Fruit fly (Drosophila melanogaster): ENCODE measurements around the gene Ptip.

Gene Ptip

DNA sequence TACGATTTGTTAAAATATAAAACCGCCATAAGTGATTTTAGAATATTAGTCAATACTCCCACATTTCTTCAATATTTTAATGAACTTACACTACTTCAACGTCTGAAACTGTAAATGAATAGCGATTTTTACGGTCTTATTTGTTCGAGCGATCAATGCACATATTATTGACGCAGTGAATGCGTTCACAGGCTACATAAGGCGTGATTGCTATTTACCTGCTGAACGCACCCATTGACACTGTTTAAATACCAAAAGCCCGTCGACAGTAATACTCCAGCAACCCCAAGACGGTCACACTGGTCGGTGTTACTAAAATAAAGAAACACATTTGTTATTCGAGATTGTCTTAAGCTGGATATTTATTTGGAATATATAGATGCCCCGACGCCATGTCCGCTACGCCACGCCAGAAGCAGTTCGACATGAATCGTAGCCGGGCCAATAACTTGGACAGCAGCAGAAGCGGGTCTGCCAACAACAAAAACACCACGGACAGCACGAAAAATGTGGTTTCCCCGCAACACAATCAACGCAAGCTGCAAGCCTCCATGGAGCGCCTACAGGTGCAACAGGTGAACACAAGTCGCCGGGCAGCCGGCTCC, 22.1 kb upstream of the Ptip start, which contains the start of gene CG6833 (continued):
- no peak for TF ChIP-seq CG6765 (GFP tag; optimal IDR thresholded peaks at IDR 0.05)
- TF ChIP-seq ase (GFP tag; IDR thresholded peaks at IDR 0.05), result peak; percentile 67; the same call in 2 of the 3 replicates
- TF ChIP-seq bigmax (GFP tag; optimal IDR thresholded peaks at IDR 0.05), result no peak
- no peak for TF ChIP-seq CG34224 (GFP tag; IDR thresholded peaks at IDR 0.05; ENCODE audit: partially characterized antibody)
- TF ChIP-seq Deaf1 (tag; optimal IDR thresholded peaks at IDR 0.05), result no peak
- TF ChIP-seq vnd (GFP tag; IDR thresholded peaks at IDR 0.05; ENCODE audit: partially characterized antibody), result no peak
- TF ChIP-seq org-1 (GFP tag; optimal IDR thresholded peaks at IDR 0.05), result no peak
- TF ChIP-seq p53 (GFP tag; optimal IDR thresholded peaks at IDR 0.05), result peak; percentile 16
- TF ChIP-seq chif (GFP tag; optimal IDR thresholded peaks at IDR 0.05), result peak; percentile 60 to 72
- TF ChIP-seq CG11696 (GFP tag; IDR thresholded peaks at IDR 0.05), result no peak
- peak; percentile 53 for TF ChIP-seq CG10979 (tag; optimal IDR thresholded peaks at IDR 0.05)
- peak; percentile 45 for TF ChIP-seq unpg (GFP tag; optimal IDR thresholded peaks at IDR 0.05)
- peak; percentile 92 for TF ChIP-seq gfzf (GFP tag; optimal IDR thresholded peaks at IDR 0.05)
- TF ChIP-seq gcm2 (GFP tag; optimal IDR thresholded peaks at IDR 0.05), result no peak
- no peak for TF ChIP-seq usp (GFP tag; optimal IDR thresholded peaks at IDR 0.05)
- TF ChIP-seq CG1233 (GFP tag; optimal IDR thresholded peaks at IDR 0.05), result peak; percentile 57
- TF ChIP-seq CG31388 (GFP tag; optimal IDR thresholded peaks at IDR 0.05), result peak; percentile 23
- TF ChIP-seq ap (GFP tag; IDR thresholded peaks at IDR 0.05), result peak; percentile 48; the same call in 1 of the 2 replicates
- no peak for TF ChIP-seq Tbp (GFP tag; optimal IDR thresholded peaks at IDR 0.05)
- peak; percentile 76 for TF ChIP-seq Atf-2 (GFP tag; optimal IDR thresholded peaks at IDR 0.05)
- no peak for TF ChIP-seq Hey (tag; optimal IDR thresholded peaks at IDR 0.05)
- TF ChIP-seq CG31441 (GFP tag; IDR thresholded peaks at IDR 0.05), result peak; percentile 100
- TF ChIP-seq cato (GFP tag; optimal IDR thresholded peaks at IDR 0.05; ENCODE audit: borderline replicate concordance), result peak; percentile 8
- TF ChIP-seq CG18764 (GFP tag; optimal IDR thresholded peaks at IDR 0.05), result peak; percentile 65
- peak; percentile 55 for TF ChIP-seq Max (GFP tag; optimal IDR thresholded peaks at IDR 0.05)
- peak; percentile 30; the same call in 1 of the 2 replicates for TF ChIP-seq gt (GFP tag; IDR thresholded peaks at IDR 0.05)
- peak; percentile 82 for TF ChIP-seq pum (GFP tag; optimal IDR thresholded peaks at IDR 0.05)
- TF ChIP-seq CG13894 (tag; optimal IDR thresholded peaks at IDR 0.05), result no peak
- TF ChIP-seq CG18476 (GFP tag; optimal IDR thresholded peaks at IDR 0.05), result peak; percentile 47
- TF ChIP-seq Dad (GFP tag; optimal IDR thresholded peaks at IDR 0.05), result peak; percentile 18
- peak; percentile 59; the same call in 1 of the 2 replicates for TF ChIP-seq CG5953 (GFP tag; IDR thresholded peaks at IDR 0.05)
- TF ChIP-seq ash1 (GFP tag; optimal IDR thresholded peaks at IDR 0.05), result peak; percentile 49
- peak; percentile 61 for TF ChIP-seq CG12155 (GFP tag; optimal IDR thresholded peaks at IDR 0.05)
- 0 out of 2 replicates have a peak, but pooled peaks have one; percentile 30 for TF ChIP-seq CG42726 (GFP tag; IDR thresholded peaks at IDR 0.05; ENCODE audit: partially characterized antibody)
- peak; percentile 62 for TF ChIP-seq HmgZ (tag; optimal IDR thresholded peaks at IDR 0.05)
- TF ChIP-seq D19B (GFP tag; optimal IDR thresholded peaks at IDR 0.05), result no peak
- TF ChIP-seq ro (GFP tag; IDR thresholded peaks at IDR 0.05), result no peak
- no peak for TF ChIP-seq cad (GFP tag; optimal IDR thresholded peaks at IDR 0.05)
- peak; percentile 60 for TF ChIP-seq maf-S (GFP tag; optimal IDR thresholded peaks at IDR 0.05)
- no peak; the same call in 1 of the 2 replicates for TF ChIP-seq GATAe (GFP tag; conservative IDR thresholded peaks at IDR 0.05)
- peak; percentile 3 for TF ChIP-seq Elba2 (GFP tag; optimal IDR thresholded peaks at IDR 0.05)
- TF ChIP-seq Ssrp (tag; optimal IDR thresholded peaks at IDR 0.05), result peak; percentile 29
- peak; percentile 82 for TF ChIP-seq CG10366 (GFP tag; IDR thresholded peaks at IDR 0.05)
- TF ChIP-seq Usf (GFP tag; optimal IDR thresholded peaks at IDR 0.05), result peak; percentile 44
- peak; percentile 64 for TF ChIP-seq Atf6 (GFP tag; IDR thresholded peaks at IDR 0.05)
- peak; percentile 93 for TF ChIP-seq MBD-R2 (GFP tag; IDR thresholded peaks at IDR 0.05)
- no peak for TF ChIP-seq CG11093 (GFP tag; IDR thresholded peaks at IDR 0.05)
- TF ChIP-seq CG6683 (GFP tag; optimal IDR thresholded peaks at IDR 0.05), result no peak
- TF ChIP-seq sens (GFP tag), result peak; percentile 86
- peak; percentile 46; the same call in 1 of the 2 replicates for TF ChIP-seq CG43689 (GFP tag; IDR thresholded peaks at IDR 0.05)
- peak; percentile 68 for TF ChIP-seq HLH3B (GFP tag; IDR thresholded peaks at IDR 0.05)
